Worm (Caenorhabditis elegans) whole organism, L4 larva: ENCODE results near the gene F54C8.6.

ENCODE experiments used
- R02D3.7 ChIP-seq: fragments of 150-350 bp; sonication (generic microtip); optimal IDR thresholded peaks from 3 replicates; lab custom pipeline; 2014; ENCODE audit warnings: missing biosample characterization, missing genetic modification characterization
- ama-1 ChIP-seq: fragments of 150-350 bp; optimal IDR thresholded peaks from 2 replicates; lab custom pipeline; 2014; ENCODE audit warnings: inconsistent platforms, mixed read lengths
- lin-39 ChIP-seq: fragments of 150-350 bp; optimal IDR thresholded peaks from 2 replicates; lab custom pipeline; 2014; ENCODE audit warnings: missing biosample characterization, missing genetic modification reagents, missing genetic modification characterization
- nhr-237 ChIP-seq: sonication (generic microtip); optimal IDR thresholded peaks from 2 replicates; lab custom pipeline; 2017; ENCODE audit warnings: missing biosample characterization, missing genetic modification characterization
- pqm-1 ChIP-seq: sonication (generic microtip); optimal IDR thresholded peaks from 2 replicates; lab custom pipeline; 2017; ENCODE audit warnings: missing biosample characterization, missing genetic modification characterization

DNA sequence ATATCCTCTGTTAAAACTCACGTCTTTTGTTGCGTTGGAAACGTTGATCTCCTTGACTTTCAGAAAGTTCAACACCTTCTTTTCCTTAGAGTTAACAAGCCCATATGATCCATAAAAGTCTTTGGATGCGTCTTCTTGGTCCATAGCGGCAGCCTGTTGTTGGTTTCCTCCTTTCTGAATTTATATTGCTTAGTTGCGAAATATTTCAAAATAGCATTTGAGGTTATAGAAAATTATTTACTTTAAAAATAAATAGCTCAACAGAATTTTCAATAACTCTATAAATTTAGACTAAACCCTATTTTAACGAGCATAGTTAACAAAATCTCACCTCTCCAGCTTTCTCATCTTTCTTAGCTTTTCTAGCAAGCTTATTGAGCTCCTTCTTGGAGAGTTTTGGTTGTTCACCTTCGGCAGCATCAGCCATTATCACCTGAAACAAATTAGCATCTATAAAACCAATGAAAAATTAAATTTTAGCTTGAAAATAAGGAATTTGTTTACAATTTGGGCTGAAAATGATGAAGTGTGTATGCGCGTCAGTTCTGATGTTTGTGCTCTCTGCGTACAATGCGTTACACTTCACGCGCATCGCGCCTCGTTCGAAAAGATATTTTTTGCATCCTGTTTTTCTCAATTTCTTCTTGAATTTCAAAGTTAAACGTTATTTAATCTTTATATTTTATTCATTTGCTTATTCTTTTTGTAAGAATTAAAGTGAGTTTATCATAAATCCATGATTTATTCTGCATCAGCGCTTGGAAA is 41.2 kb upstream of the F54C8.6 start, which contains the start of the genes dars-1 and ctr-9:
- TF ChIP-seq nhr-237 (tag; lab: Kevin White, UChicago): no peak
- TF ChIP-seq pqm-1 (tag; lab: Kevin White, UChicago): no peak
- TF ChIP-seq R02D3.7 (tag; lab: Kevin White, UChicago): no peak
- no peak for TF ChIP-seq lin-39
- TF ChIP-seq ama-1 (lab: Kevin White, UChicago): no peak
